Worm (Caenorhabditis elegans): ENCODE data around the gene F35H12.5.

The F35H12.5 gene

ce11 chrX:945669-946068 is 27.5 kb downstream of the F35H12.5 start (continued):
- TF ChIP-seq dmd-9 (GFP tag; IDR thresholded peaks at IDR 0.05) (no peak), ctbp-1 (GFP tag; IDR thresholded peaks at IDR 0.05) (no peak), T26A8.4 (GFP tag; IDR thresholded peaks at IDR 0.05) (0 out of 2 replicates have a peak, but pooled peaks have one; percentile 44), F44E2.7 (GFP tag; IDR thresholded peaks at IDR 0.05) (no peak), snpc-4 (tag; optimal IDR thresholded peaks at IDR 0.05) (no peak), zip-2 (tag; optimal IDR thresholded peaks at IDR 0.05) (no peak), pha-4 (GFP tag; IDR thresholded peaks at IDR 0.05) (no peak), pha-4 (tag; optimal IDR thresholded peaks at IDR 0.05) (no peak), lim-7 (GFP tag; IDR thresholded peaks at IDR 0.05) (no peak), mes-2 (tag; optimal IDR thresholded peaks at IDR 0.05; ENCODE audit: poor library complexity, severe bottlenecking) (peak; percentile 15), ceh-82 (tag; optimal IDR thresholded peaks at IDR 0.05) (no peak), lsy-2 (tag; optimal IDR thresholded peaks at IDR 0.05) (no peak), daf-8 (GFP tag; IDR thresholded peaks at IDR 0.05) (no peak), fos-1 (tag; optimal IDR thresholded peaks at IDR 0.05) (no peak), rbr-2 (tag; optimal IDR thresholded peaks at IDR 0.05) (no peak), nhr-11 (tag; optimal IDR thresholded peaks at IDR 0.05) (no peak), attf-4 (tag; optimal IDR thresholded peaks at IDR 0.05) (no peak), Y5F2A.4 (GFP tag; optimal IDR thresholded peaks at IDR 0.05) (no peak), lin-39 (tag; optimal IDR thresholded peaks at IDR 0.05) (no peak), unc-130 (GFP tag; optimal IDR thresholded peaks at IDR 0.05) (no peak), gei-8 (GFP tag; optimal IDR thresholded peaks at IDR 0.05) (no peak), nhr-111 (GFP tag; optimal IDR thresholded peaks at IDR 0.05) (no peak), ces-1 (GFP tag; optimal IDR thresholded peaks at IDR 0.05) (no peak), daf-12 (tag; optimal IDR thresholded peaks at IDR 0.05) (no peak), mxl-3 (GFP tag; optimal IDR thresholded peaks at IDR 0.05) (no peak), saeg-2 (GFP tag; IDR thresholded peaks at IDR 0.05) (no peak), ceh-20 (GFP tag; IDR thresholded peaks at IDR 0.05) (0 out of 2 replicates have a peak, but pooled peaks have one; percentile 32), mep-1 (tag; optimal IDR thresholded peaks at IDR 0.05) (peak; percentile 22), zfp-2 (tag; optimal IDR thresholded peaks at IDR 0.05) (no peak), dmd-6 (GFP tag; IDR thresholded peaks at IDR 0.05) (peak; percentile 76), mdt-29 (GFP tag; IDR thresholded peaks at IDR 0.05) (no peak), ZK546.5 (tag; optimal IDR thresholded peaks at IDR 0.05) (no peak), ztf-7 (tag; optimal IDR thresholded peaks at IDR 0.05) (no peak), T20F7.1 (GFP tag; optimal IDR thresholded peaks at IDR 0.05) (no peak), daf-19 (GFP tag; conservative IDR thresholded peaks at IDR 0.05) (no peak), F49E8.2 (tag; optimal IDR thresholded peaks at IDR 0.05; ENCODE audit: borderline replicate concordance) (no peak), aly-2 (tag; optimal IDR thresholded peaks at IDR 0.05) (no peak), zag-1 (tag; optimal IDR thresholded peaks at IDR 0.05) (no peak), nhr-6 (tag; optimal IDR thresholded peaks at IDR 0.05) (no peak), madf-5 (GFP tag; IDR thresholded peaks at IDR 0.05) (no peak), lin-1 (GFP tag; IDR thresholded peaks at IDR 0.05) (no peak), nhr-102 (tag; optimal IDR thresholded peaks at IDR 0.05) (no peak), snpc-1.2 (GFP tag; IDR thresholded peaks at IDR 0.05) (no peak), unc-39 (tag; optimal IDR thresholded peaks at IDR 0.05) (no peak), nhr-76 (tag; optimal IDR thresholded peaks at IDR 0.05) (no peak), spr-3 (GFP tag; optimal IDR thresholded peaks at IDR 0.05) (no peak), egl-27 (tag; optimal IDR thresholded peaks at IDR 0.05) (no peak), nhr-10 (tag; optimal IDR thresholded peaks at IDR 0.05) (no peak), dmd-8 (GFP tag; IDR thresholded peaks at IDR 0.05) (no peak), hif-1 (tag; optimal IDR thresholded peaks at IDR 0.05) (peak in 1 of 2 experiments; percentile 22), daf-16 (GFP tag; optimal IDR thresholded peaks at IDR 0.05) (no peak), daf-16 (tag; optimal IDR thresholded peaks at IDR 0.05) (peak; percentile 75), duxl-1 (tag; optimal IDR thresholded peaks at IDR 0.05; ENCODE audit: poor library complexity) (no peak)

Measured in whole organism, L4 larva.